Fruit fly (Drosophila melanogaster): Measurements from ENCODE around the gene mRpL49.

The mRpL49 gene

dm6 chrX:12898569-12898968 lies 8.3 kb upstream of the mRpL49 start, which contains the start of gene CG32650:
Gene CG32650 (minus strand): TSS chrX:12898669.
- no peak for TF ChIP-seq pad (GFP tag; optimal IDR thresholded peaks at IDR 0.05)
- no peak for TF ChIP-seq CG5204 (GFP tag; optimal IDR thresholded peaks at IDR 0.05)
- TF ChIP-seq CG7045 (GFP tag; optimal IDR thresholded peaks at IDR 0.05) = no peak
- no peak for TF ChIP-seq kay (GFP tag; ENCODE audit: borderline replicate concordance)
- TF ChIP-seq CG7101 (tag; optimal IDR thresholded peaks at IDR 0.05) = no peak
- TF ChIP-seq Mnt (GFP tag; optimal IDR thresholded peaks at IDR 0.05) = no peak
- TF ChIP-seq ovo (GFP tag; optimal IDR thresholded peaks at IDR 0.05) = no peak
- TF ChIP-seq cnc (optimal IDR thresholded peaks at IDR 0.05) = no peak
- no peak for TF ChIP-seq toe (GFP tag; optimal IDR thresholded peaks at IDR 0.05)
- TF ChIP-seq CG14711 (tag; optimal IDR thresholded peaks at IDR 0.05) = no peak

DNA sequence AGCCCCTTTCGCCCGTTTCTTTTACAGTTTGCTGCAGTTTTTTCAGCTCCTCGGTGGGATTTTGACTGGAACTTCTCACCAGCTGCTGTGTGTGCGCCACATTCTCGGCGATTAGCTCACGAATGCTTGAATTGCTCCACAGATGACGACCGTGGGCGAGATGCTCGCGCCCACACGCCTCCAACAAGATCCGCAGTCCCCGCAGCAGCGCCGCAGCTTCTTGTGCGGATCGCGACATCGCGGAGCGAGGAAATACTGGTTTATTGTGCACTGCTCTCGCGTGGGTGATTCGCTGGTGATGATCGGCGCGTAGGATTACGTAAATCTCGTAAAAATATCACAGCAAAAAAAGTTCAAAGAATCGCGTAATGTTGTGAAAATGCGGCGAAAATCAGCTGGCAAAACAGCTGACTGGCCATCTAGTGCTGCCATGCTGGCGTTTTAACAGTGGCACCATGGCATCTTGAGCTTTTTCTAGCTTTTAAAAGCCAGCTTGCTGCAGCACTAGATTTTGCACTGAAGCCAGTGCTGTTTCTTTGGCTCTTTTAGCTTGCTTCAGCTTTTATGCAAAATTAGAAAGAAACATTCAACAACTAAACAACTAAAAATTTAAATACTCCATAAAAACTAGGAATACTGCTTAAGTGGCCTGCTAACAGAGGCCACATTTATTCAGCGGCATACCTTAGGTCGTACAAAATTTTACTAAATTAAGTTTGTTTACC lies 6.0 kb upstream of the mRpL49 start, which contains the start of gene Coq8:
Coq8 (minus strand) TSS at position 397 of the 725 bp plus-strand sequence.
- TF ChIP-seq CG33017 (tag; optimal IDR thresholded peaks at IDR 0.05) (no peak), cic (GFP tag; optimal IDR thresholded peaks at IDR 0.05) (no peak), tj (GFP tag; optimal IDR thresholded peaks at IDR 0.05) (peak; percentile 18), bab1 (GFP tag; optimal IDR thresholded peaks at IDR 0.05) (peak; percentile 55), kay (GFP tag; ENCODE audit: borderline replicate concordance) (no peak), CG14711 (tag; optimal IDR thresholded peaks at IDR 0.05) (no peak), Clk (GFP tag; optimal IDR thresholded peaks at IDR 0.05) (no peak), CG1620 (GFP tag; optimal IDR thresholded peaks at IDR 0.05) (no peak), CG7101 (tag; optimal IDR thresholded peaks at IDR 0.05) (no peak), CG12768 (GFP tag; optimal IDR thresholded peaks at IDR 0.05) (no peak), Hr96 (GFP tag; optimal IDR thresholded peaks at IDR 0.05) (no peak), CG5204 (GFP tag; optimal IDR thresholded peaks at IDR 0.05) (no peak)

DNA sequence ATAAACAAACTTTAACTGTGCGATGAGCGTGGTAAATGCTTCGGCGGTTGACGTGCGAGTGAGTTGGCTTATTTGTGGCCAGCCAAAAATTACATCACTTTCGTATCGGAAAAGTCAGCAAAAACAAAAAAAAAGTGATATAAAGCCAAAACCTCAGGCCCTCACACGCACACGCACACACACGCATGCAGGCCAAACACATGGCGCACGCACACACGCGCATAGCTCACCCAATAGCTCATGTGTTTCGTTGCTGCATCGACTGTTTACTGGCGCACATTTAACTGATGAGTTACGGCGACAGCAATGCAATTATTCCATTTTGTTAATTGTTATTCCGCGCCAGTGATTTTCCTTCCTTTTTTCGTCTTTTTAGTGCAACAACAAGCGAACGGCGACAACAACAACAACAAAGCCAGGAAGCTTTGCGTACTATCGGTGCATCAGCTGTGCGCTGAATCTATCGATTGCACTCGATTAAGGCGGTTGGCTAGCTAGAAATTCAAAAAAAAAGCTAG lies 3.7 kb upstream of the mRpL49 start, which contains the start of gene Flad1:
Flad1 (minus strand) TSS at position 418 of the 518 bp plus-strand sequence.
- peak; percentile 41 for TF ChIP-seq cic (GFP tag; optimal IDR thresholded peaks at IDR 0.05)
- TF ChIP-seq CG12768 (GFP tag; optimal IDR thresholded peaks at IDR 0.05) = peak; percentile 20
- TF ChIP-seq ovo (GFP tag; optimal IDR thresholded peaks at IDR 0.05) = no peak
- peak; percentile 13 for TF ChIP-seq CG11617 (GFP tag; optimal IDR thresholded peaks at IDR 0.05)
- TF ChIP-seq Mnt (GFP tag; optimal IDR thresholded peaks at IDR 0.05) = peak; percentile 96
- TF ChIP-seq bab1 (GFP tag; optimal IDR thresholded peaks at IDR 0.05) = peak; percentile 58
- peak; percentile 86 for TF ChIP-seq tj (GFP tag; optimal IDR thresholded peaks at IDR 0.05)
- no peak for TF ChIP-seq CG5204 (GFP tag; optimal IDR thresholded peaks at IDR 0.05)
- TF ChIP-seq pad (GFP tag; optimal IDR thresholded peaks at IDR 0.05) = peak; percentile 10

DNA sequence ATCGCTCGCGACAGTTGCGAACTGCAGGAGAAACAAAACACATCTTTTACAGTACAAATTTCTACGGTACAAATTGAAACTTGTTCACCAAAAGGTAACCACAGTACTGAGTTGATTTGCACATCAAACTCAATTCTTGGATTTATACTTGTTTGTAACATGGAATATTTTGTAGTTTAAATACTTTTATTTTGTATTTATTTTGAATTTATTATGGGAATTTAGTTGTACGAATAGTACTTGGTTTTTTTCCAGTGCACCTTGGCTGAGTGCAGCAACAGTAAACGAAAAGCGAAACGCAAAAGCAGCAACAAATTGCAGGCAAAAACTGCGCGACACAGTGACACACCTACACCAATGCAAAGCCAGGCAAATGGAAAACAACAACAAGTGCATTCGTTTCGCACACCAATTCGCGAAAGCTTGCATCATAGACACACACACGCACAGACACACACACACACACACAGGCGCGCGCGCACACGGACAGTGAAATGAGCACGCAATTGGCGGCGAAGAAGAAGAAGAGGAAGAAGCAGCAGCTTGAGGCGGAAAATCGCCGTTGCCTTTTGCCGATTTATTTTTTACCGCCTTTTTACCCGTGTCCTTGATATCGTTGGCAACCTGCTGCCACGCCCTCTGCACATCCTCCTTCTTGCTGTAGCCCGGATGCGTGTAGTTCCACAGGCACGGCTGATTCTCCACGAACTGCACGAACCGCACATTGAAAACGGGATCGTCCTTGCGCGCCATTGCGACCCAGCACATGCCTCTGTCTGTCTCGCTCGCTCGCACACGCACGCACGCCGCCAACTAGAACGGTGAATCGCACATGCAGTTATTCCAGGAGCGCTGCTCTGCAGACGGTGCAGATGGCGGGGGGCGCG lies 1.6 kb upstream of the mRpL49 start:
- peak; percentile 46 for TF ChIP-seq CG14711 (tag; optimal IDR thresholded peaks at IDR 0.05)
- TF ChIP-seq Crg-1 (GFP tag; optimal IDR thresholded peaks at IDR 0.05) = no peak
- no peak for TF ChIP-seq cnc (optimal IDR thresholded peaks at IDR 0.05)
- TF ChIP-seq CG1620 (GFP tag; optimal IDR thresholded peaks at IDR 0.05) = no peak
- no peak for TF ChIP-seq CG5204 (GFP tag; optimal IDR thresholded peaks at IDR 0.05)
- TF ChIP-seq tj (GFP tag; optimal IDR thresholded peaks at IDR 0.05) = no peak
- TF ChIP-seq ovo (GFP tag; optimal IDR thresholded peaks at IDR 0.05) = peak; percentile 97
- TF ChIP-seq Mnt (GFP tag; optimal IDR thresholded peaks at IDR 0.05) = peak; percentile 91
- TF ChIP-seq cic (GFP tag; optimal IDR thresholded peaks at IDR 0.05) = peak; percentile 7
- peak; percentile 49 for TF ChIP-seq pad (GFP tag; optimal IDR thresholded peaks at IDR 0.05)
- TF ChIP-seq CG33017 (tag; optimal IDR thresholded peaks at IDR 0.05) = peak; percentile 33
- TF ChIP-seq CG12768 (GFP tag; optimal IDR thresholded peaks at IDR 0.05) = no peak
- TF ChIP-seq Clk (GFP tag; optimal IDR thresholded peaks at IDR 0.05) = no peak
- no peak for TF ChIP-seq CG11617 (GFP tag; optimal IDR thresholded peaks at IDR 0.05)
- no peak for TF ChIP-seq CG7045 (GFP tag; optimal IDR thresholded peaks at IDR 0.05)
- TF ChIP-seq bab1 (GFP tag; optimal IDR thresholded peaks at IDR 0.05) = peak; percentile 52
- TF ChIP-seq Hr96 (GFP tag; optimal IDR thresholded peaks at IDR 0.05) = no peak
- no peak for TF ChIP-seq kay (GFP tag; ENCODE audit: borderline replicate concordance)
- TF ChIP-seq toe (GFP tag; optimal IDR thresholded peaks at IDR 0.05) = no peak
- peak; percentile 60 for TF ChIP-seq CG7101 (tag; optimal IDR thresholded peaks at IDR 0.05)

DNA sequence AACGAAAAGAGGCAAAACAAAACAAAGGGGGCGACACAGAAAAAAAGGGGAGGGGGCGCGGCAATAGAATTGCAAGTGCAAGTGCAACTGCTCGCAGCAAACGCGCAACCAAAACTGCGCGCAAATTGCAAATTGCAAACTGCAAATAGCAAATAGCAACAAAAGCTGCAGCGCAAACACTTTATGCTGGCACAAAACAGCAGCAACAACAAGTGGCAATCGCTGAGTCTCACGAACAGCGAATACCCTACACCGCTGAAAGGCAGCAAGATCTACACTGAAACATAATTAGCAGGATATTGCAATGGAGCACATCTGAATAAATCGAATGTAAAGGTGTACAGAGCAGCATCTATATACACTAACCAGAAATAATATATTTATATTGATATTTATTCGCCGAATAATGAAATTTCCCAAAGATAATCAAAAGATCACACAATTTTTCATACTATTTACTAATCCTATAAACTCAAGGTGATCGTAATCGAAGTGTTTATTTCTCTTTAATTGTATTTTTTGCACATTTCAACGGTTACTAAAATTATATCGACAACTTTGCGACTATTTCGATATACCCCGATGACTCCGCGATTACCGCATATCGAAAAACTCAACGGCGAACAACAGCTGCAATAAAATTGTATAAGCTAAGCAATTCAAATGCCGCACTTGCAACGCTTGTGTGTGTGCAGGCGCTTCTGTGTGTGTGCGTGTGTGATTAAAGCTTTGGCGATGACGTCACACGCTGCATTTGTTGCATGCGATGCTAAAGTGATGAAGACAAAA lies 810 bp upstream of the mRpL49 start, which contains the start of gene CG4404:
CG4404 (minus strand) TSS at position 118 of the 789 bp plus-strand sequence.
- no peak for TF ChIP-seq CG14711 (tag; optimal IDR thresholded peaks at IDR 0.05)
- no peak for TF ChIP-seq cic (GFP tag; optimal IDR thresholded peaks at IDR 0.05)
- TF ChIP-seq Mnt (GFP tag; optimal IDR thresholded peaks at IDR 0.05) = no peak
- TF ChIP-seq kay (GFP tag; ENCODE audit: borderline replicate concordance) = no peak
- peak; percentile 14 for TF ChIP-seq CG1620 (GFP tag; optimal IDR thresholded peaks at IDR 0.05)
- TF ChIP-seq Hr96 (GFP tag; optimal IDR thresholded peaks at IDR 0.05) = no peak
- peak in 1 of 2 experiments; percentile 62 for TF ChIP-seq cnc (optimal IDR thresholded peaks at IDR 0.05)
- TF ChIP-seq bab1 (GFP tag; optimal IDR thresholded peaks at IDR 0.05) = no peak
- TF ChIP-seq CG7101 (tag; optimal IDR thresholded peaks at IDR 0.05) = peak; percentile 13
- peak; percentile 96 for TF ChIP-seq tj (GFP tag; optimal IDR thresholded peaks at IDR 0.05)
- TF ChIP-seq CG11617 (GFP tag; optimal IDR thresholded peaks at IDR 0.05) = peak; percentile 36
- peak; percentile 29 for TF ChIP-seq toe (GFP tag; optimal IDR thresholded peaks at IDR 0.05)
- no peak for TF ChIP-seq ovo (GFP tag; optimal IDR thresholded peaks at IDR 0.05)
- TF ChIP-seq Clk (GFP tag; optimal IDR thresholded peaks at IDR 0.05) = no peak
- TF ChIP-seq CG5204 (GFP tag; optimal IDR thresholded peaks at IDR 0.05) = no peak

All from whole organism, adult.